Worm (Caenorhabditis elegans) whole organism, late embryonic: ENCODE data around the gene F49E2.2.

Experiments
- Y22D7AL.16 ChIP-seq: sonication (generic microtip); optimal IDR thresholded peaks from 2 replicates; lab custom pipeline; 2016; ENCODE audit warnings: missing genetic modification characterization, missing compliant biosample characterization
- ama-1 ChIP-seq: fragments of 150-350 bp; optimal IDR thresholded peaks from 2 replicates; lab custom pipeline; 2014
- ceh-22 ChIP-seq: sonication (generic microtip); optimal IDR thresholded peaks from 2 replicates; lab custom pipeline; 2017; ENCODE audit warnings: missing biosample characterization, missing genetic modification characterization
- dmd-4 ChIP-seq: sonication (generic microtip); optimal IDR thresholded peaks from 2 replicates; lab custom pipeline; 2016; ENCODE audit warnings: borderline replicate concordance, missing genetic modification characterization, missing compliant biosample characterization
- dve-1 ChIP-seq: sonication (generic microtip); optimal IDR thresholded peaks from 2 replicates; lab custom pipeline; 2017; ENCODE audit warnings: antibody characterized with exemption, mild to moderate bottlenecking, missing genetic modification characterization, missing compliant biosample characterization
- eyg-1 ChIP-seq: sonication (generic microtip); optimal IDR thresholded peaks from 2 replicates; lab custom pipeline; 2016; ENCODE audit warnings: missing genotype, missing genetic modification characterization, missing compliant biosample characterization
- hlh-15 ChIP-seq: sonication (generic microtip); optimal IDR thresholded peaks from 2 replicates; lab custom pipeline; 2016; ENCODE audit warnings: missing genetic modification characterization, missing compliant biosample characterization
- pag-3 ChIP-seq: sonication (generic microtip); optimal IDR thresholded peaks from 2 replicates; lab custom pipeline; 2016; ENCODE audit warnings: missing compliant biosample characterization, missing genetic modification characterization, borderline replicate concordance
- pax-1 ChIP-seq: fragments of 150-350 bp; optimal IDR thresholded peaks from 2 replicates; lab custom pipeline; 2014; ENCODE audit warnings: missing biosample characterization, missing genetic modification characterization
- pha-4 ChIP-seq: fragments of 150-350 bp; optimal IDR thresholded peaks from 2 replicates; lab custom pipeline; 2018; ENCODE audit warnings: missing biosample characterization, missing genetic modification reagents, missing genetic modification characterization
- sox-4 ChIP-seq: sonication (generic microtip); optimal IDR thresholded peaks from 2 replicates; lab custom pipeline; 2017; ENCODE audit warnings: mild to moderate bottlenecking, missing genetic modification characterization, inconsistent platforms, missing compliant biosample characterization
- tbx-2 ChIP-seq: sonication (generic microtip); optimal IDR thresholded peaks from 2 replicates; lab custom pipeline; 2016; ENCODE audit warnings: missing genetic modification characterization, missing compliant biosample characterization
- unc-55 ChIP-seq: sonication (generic microtip); optimal IDR thresholded peaks from 2 replicates; lab custom pipeline; 2017; ENCODE audit warnings: missing biosample characterization, missing genetic modification reagents, missing genetic modification characterization

ce11 chrX:9543352-9543751, 23.2 kb upstream of the F49E2.2 start, which contains the start of gene F49E2.5:
- TF ChIP-seq ceh-22 (tag; lab: Kevin White, UChicago): no peak
- no peak for TF ChIP-seq pha-4
- TF ChIP-seq sox-4 (tag; lab: Kevin White, UChicago): no peak
- TF ChIP-seq eyg-1 (tag; lab: Kevin White, UChicago): no peak
- no peak for TF ChIP-seq pax-1 (tag; lab: Kevin White, UChicago)
- TF ChIP-seq ama-1 (lab: Kevin White, UChicago): no peak
- TF ChIP-seq tbx-2: no peak
- no peak for TF ChIP-seq hlh-15 (tag; lab: Kevin White, UChicago)
- no peak for TF ChIP-seq unc-55 (GFP tag; lab: Kevin White, UChicago)
- TF ChIP-seq dve-1 (tag; lab: Kevin White, UChicago): no peak
- TF ChIP-seq pag-3 (tag; lab: Kevin White, UChicago): no peak
- no peak for TF ChIP-seq dmd-4 (tag; lab: Kevin White, UChicago)
- no peak for TF ChIP-seq Y22D7AL.16 (tag; lab: Kevin White, UChicago)
